Worm (Caenorhabditis elegans): ENCODE results near the gene scl-11.

Gene scl-11

DNA sequence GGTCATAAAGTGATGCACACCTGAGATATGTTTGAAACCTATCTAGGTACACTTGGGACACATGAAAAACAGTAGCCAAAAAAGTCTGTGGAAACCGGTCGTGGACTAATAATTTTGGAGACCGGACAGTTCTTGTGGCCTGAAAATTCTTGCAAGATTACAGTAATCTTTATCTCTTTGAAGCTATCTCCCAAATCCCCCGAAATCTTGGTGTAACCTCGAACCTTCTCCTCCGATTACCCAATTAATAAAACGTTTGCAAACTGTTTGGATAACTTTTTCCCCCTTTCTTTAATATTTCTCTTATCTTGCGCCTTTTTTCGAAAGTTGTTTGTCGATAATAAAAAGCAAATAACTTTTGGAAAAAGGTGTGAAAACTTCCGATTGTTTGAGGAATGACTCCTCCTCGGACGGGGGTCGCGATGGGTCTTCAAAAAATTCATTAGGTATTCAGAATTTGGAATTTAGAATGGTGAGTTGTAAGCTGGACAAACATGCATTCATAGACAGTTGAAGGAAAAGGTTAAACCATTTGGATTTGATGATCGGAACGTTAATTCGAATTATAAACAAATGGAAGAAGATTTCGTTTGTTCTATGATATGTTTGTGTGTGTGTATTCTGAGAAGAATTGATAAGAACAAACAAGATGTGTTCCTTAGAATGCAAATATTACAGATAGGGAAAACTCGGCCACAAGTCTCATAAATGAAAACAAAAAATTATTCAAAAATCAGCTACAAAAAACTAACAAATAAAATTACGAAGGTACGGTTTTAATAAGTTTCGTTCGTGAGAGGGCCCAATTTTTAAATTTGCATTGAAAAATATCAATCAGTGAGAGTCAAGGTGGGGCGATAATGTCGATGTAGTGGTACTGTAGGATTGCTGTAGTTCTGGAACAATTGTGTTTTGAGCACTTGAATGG, 31.9 kb downstream of the scl-11 start:
- TF ChIP-seq mef-2 (tag; optimal IDR thresholded peaks at IDR 0.05) = no peak
- no peak for TF ChIP-seq efl-3 (GFP tag; optimal IDR thresholded peaks at IDR 0.05)
- TF ChIP-seq mep-1 (tag; optimal IDR thresholded peaks at IDR 0.05) = no peak
- no peak for TF ChIP-seq mdl-1 (tag; optimal IDR thresholded peaks at IDR 0.05)
- TF ChIP-seq fkh-10 (GFP tag; optimal IDR thresholded peaks at IDR 0.05) = no peak
- no peak for TF ChIP-seq dsc-1 (tag; optimal IDR thresholded peaks at IDR 0.05)
- TF ChIP-seq lin-39 (tag; optimal IDR thresholded peaks at IDR 0.05) = no peak
- peak; percentile 32 for TF ChIP-seq nhr-20 (tag; optimal IDR thresholded peaks at IDR 0.05)
- TF ChIP-seq nhr-11 (tag; optimal IDR thresholded peaks at IDR 0.05) = no peak
- TF ChIP-seq ceh-8 (GFP tag; optimal IDR thresholded peaks at IDR 0.05) = no peak
- TF ChIP-seq ets-5 (GFP tag; IDR thresholded peaks at IDR 0.05) = no peak
- no peak for TF ChIP-seq sptf-1 (tag; optimal IDR thresholded peaks at IDR 0.05)
- TF ChIP-seq pag-3 (tag; optimal IDR thresholded peaks at IDR 0.05; ENCODE audit: borderline replicate concordance, insufficient read depth) = no peak
- peak; percentile 31; the same call in 1 of the 2 replicates for TF ChIP-seq grh-1 (GFP tag; IDR thresholded peaks at IDR 0.05)
- no peak for TF ChIP-seq aly-2 (tag; optimal IDR thresholded peaks at IDR 0.05)
- TF ChIP-seq jun-1 (tag; optimal IDR thresholded peaks at IDR 0.05) = no peak
- TF ChIP-seq nhr-84 (tag; optimal IDR thresholded peaks at IDR 0.05) = no peak
- no peak for TF ChIP-seq elt-2 (tag; optimal IDR thresholded peaks at IDR 0.05)
- TF ChIP-seq nhr-85 (tag) = peak; percentile 54
- no peak for TF ChIP-seq Y116A8C.19 (tag; optimal IDR thresholded peaks at IDR 0.05; ENCODE audit: borderline replicate concordance)
- no peak; the same call in 1 of the 2 replicates for TF ChIP-seq nhr-19 (GFP tag; conservative IDR thresholded peaks at IDR 0.05)
- TF ChIP-seq pax-3 (tag; optimal IDR thresholded peaks at IDR 0.05) = no peak
- TF ChIP-seq tbx-2 (tag; optimal IDR thresholded peaks at IDR 0.05) = no peak
- no peak for TF ChIP-seq ztf-11 (tag; optimal IDR thresholded peaks at IDR 0.05)
- TF ChIP-seq aha-1 (tag; optimal IDR thresholded peaks at IDR 0.05) = no peak
- no peak for TF ChIP-seq unc-62 (GFP tag; optimal IDR thresholded peaks at IDR 0.05)
- peak; percentile 48 for TF ChIP-seq nhr-71 (tag; optimal IDR thresholded peaks at IDR 0.05)
- TF ChIP-seq dpl-1 (GFP tag; optimal IDR thresholded peaks at IDR 0.05) = no peak
- peak; percentile 4 for TF ChIP-seq blmp-1 (tag; optimal IDR thresholded peaks at IDR 0.05)
- TF ChIP-seq fos-1 (tag; optimal IDR thresholded peaks at IDR 0.05) = no peak
- TF ChIP-seq fkh-4 (tag; optimal IDR thresholded peaks at IDR 0.05; ENCODE audit: borderline replicate concordance) = no peak
- no peak for TF ChIP-seq zag-1 (tag; optimal IDR thresholded peaks at IDR 0.05)
- TF ChIP-seq mab-9 (GFP tag; IDR thresholded peaks at IDR 0.05) = no peak
- no peak for TF ChIP-seq sup-37 (GFP tag; optimal IDR thresholded peaks at IDR 0.05)
- TF ChIP-seq xbp-1 (tag; optimal IDR thresholded peaks at IDR 0.05) = no peak
- TF ChIP-seq ama-1 (optimal IDR thresholded peaks at IDR 0.05) = peak; percentile 67
- TF ChIP-seq nhr-90 (tag; optimal IDR thresholded peaks at IDR 0.05; ENCODE audit: poor library complexity) = peak; percentile 28
- TF ChIP-seq hpl-2 (GFP tag; optimal IDR thresholded peaks at IDR 0.05) = no peak
- no peak for TF ChIP-seq isw-1 (GFP tag; IDR thresholded peaks at IDR 0.05)
- TF ChIP-seq nhr-12 (tag; optimal IDR thresholded peaks at IDR 0.05) = no peak
- TF ChIP-seq lir-3 (tag; optimal IDR thresholded peaks at IDR 0.05; ENCODE audit: poor library complexity) = no peak
- TF ChIP-seq elt-3 (tag; optimal IDR thresholded peaks at IDR 0.05) = no peak
- no peak for TF ChIP-seq ztf-4 (tag; optimal IDR thresholded peaks at IDR 0.05)
- peak in 1 of 2 experiments; percentile 26 for TF ChIP-seq lin-35 (GFP tag; optimal IDR thresholded peaks at IDR 0.05)
- no peak for TF ChIP-seq vab-15 (tag; optimal IDR thresholded peaks at IDR 0.05)
- TF ChIP-seq nhr-47 (tag; optimal IDR thresholded peaks at IDR 0.05) = peak; percentile 30
- TF ChIP-seq irx-1 (tag; optimal IDR thresholded peaks at IDR 0.05) = no peak
- TF ChIP-seq lin-13 (GFP tag; optimal IDR thresholded peaks at IDR 0.05) = no peak
- TF ChIP-seq C34B4.2 (tag; optimal IDR thresholded peaks at IDR 0.05) = no peak
- no peak for TF ChIP-seq unc-86 (tag; optimal IDR thresholded peaks at IDR 0.05)
- TF ChIP-seq unc-98 (GFP tag; IDR thresholded peaks at IDR 0.05) = no peak
